Fruit fly (Drosophila melanogaster): ENCODE data around the gene Ssdp.

- TF ChIP-seq EcR (GFP tag; optimal IDR thresholded peaks at IDR 0.05) (no peak), D1 (tag; optimal IDR thresholded peaks at IDR 0.05) (no peak), CG9948 (tag; optimal IDR thresholded peaks at IDR 0.05) (no peak), rn (GFP tag; IDR thresholded peaks at IDR 0.05) (no peak), CG32121 (GFP tag; IDR thresholded peaks at IDR 0.05) (no peak), CG14655 (GFP tag; optimal IDR thresholded peaks at IDR 0.05) (no peak)
These were observed 9.1 kb upstream of the Ssdp start, which contains the start of gene CG44158 for dm6 chr3R:18208479-18208878.
